Worm (Caenorhabditis elegans) whole organism, L4 larva: Measurements from ENCODE around the gene srw-123.

ENCODE experiments used
- ZK546.5 ChIP-seq, 2 experiments: sonication (generic microtip); optimal IDR thresholded peaks; 2 replicates each; lab custom pipeline; 2017; ENCODE audit warnings: missing biosample characterization in 2 of 2, missing genetic modification characterization in 2 of 2
- dpl-1 ChIP-seq: fragments of 150-350 bp; optimal IDR thresholded peaks from 2 replicates; lab custom pipeline; 2014; ENCODE audit warnings: missing biosample characterization, missing genetic modification reagents, missing genetic modification characterization
- duxl-1 ChIP-seq: sonication (generic microtip); optimal IDR thresholded peaks from 2 replicates; lab custom pipeline; 2016; ENCODE audit warnings: mild to moderate bottlenecking, missing genetic modification characterization, moderate library complexity, missing compliant biosample characterization; ENCODE audit not compliant: poor library complexity
- hlh-11 ChIP-seq: fragments of 200-800 bp; sonication (Bioruptor generic); optimal IDR thresholded peaks from 2 replicates; lab custom pipeline; 2018; ENCODE audit warnings: mild to moderate bottlenecking, missing genetic modification characterization, missing compliant biosample characterization
- unc-130 ChIP-seq: sonication (generic microtip); optimal IDR thresholded peaks from 2 replicates; lab custom pipeline; 2016; ENCODE audit warnings: missing genetic modification reagents, missing genetic modification characterization, missing compliant biosample characterization

DNA sequence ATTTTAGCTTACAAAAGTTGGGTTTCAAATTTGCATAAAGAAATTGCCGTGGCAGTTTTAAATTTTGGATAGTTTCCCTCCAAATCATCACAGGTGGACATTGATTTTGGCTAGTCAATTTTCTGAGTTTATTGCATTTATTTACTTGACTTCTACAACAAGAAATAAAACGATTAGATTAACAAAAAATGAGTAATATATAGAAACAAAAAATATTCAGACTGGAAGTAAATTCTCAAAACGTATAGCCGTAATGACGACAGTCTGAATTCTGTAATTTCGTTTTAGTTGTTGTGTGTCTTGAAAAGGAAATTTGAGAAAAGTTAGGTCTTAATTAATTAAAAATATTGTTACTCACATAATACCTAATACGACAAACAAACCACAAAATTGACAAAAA lies 36.7 kb downstream of the srw-123 start, which contains the start of gene srw-141:
- TF ChIP-seq ZK546.5 (tag; optimal IDR thresholded peaks at IDR 0.05; lab: Kevin White, UChicago) (no peak), hlh-11 (tag; lab: Kevin White, UChicago) (no peak), unc-130 (GFP tag; lab: Kevin White, UChicago) (no peak), duxl-1 (tag; lab: Kevin White, UChicago) (no peak), dpl-1 (no peak)
